Worm (Caenorhabditis elegans) whole organism, L4 larva: Measurements from ENCODE around the gene tbx-32.

Experiments used
- D1046.2 ChIP-seq: fragments of 200-800 bp; sonication (Bioruptor generic); IDR thresholded peaks from 2 replicates; pipeline ENCODE4 v1.3.6; 2022; ENCODE audit warnings: missing genetic modification characterization, missing compliant biosample characterization
- F26F4.8 ChIP-seq: fragments of 200-800 bp; sonication (Bioruptor generic); conservative IDR thresholded peaks from 2 replicates; pipeline ENCODE4 v1.3.6; 2022; ENCODE audit warnings: missing genetic modification characterization, missing compliant biosample characterization
- F49E8.2 ChIP-seq: sonication (generic microtip); optimal IDR thresholded peaks from 2 replicates; lab custom pipeline; 2016; ENCODE audit warnings: missing compliant biosample characterization, mild to moderate bottlenecking, missing genetic modification characterization, borderline replicate concordance
- aha-1 ChIP-seq: fragments of 150-350 bp; peaks from one replicate; lab custom pipeline; 2014; ENCODE audit warnings: missing biosample characterization, missing genetic modification characterization
- aly-2 ChIP-seq: sonication (generic microtip); optimal IDR thresholded peaks from 2 replicates; lab custom pipeline; 2018; ENCODE audit warnings: missing biosample characterization, missing genetic modification characterization
- daf-16 ChIP-seq, 3 experiments: sonication (generic microtip); optimal IDR thresholded peaks; 2 replicates each; lab custom pipeline; 2016 to 2017; ENCODE audit warnings: missing genetic modification characterization in 3 of 3, missing genetic modification reagents in 3 of 3, mild to moderate bottlenecking in 2 of 3, missing compliant biosample characterization in 2 of 3, missing biosample characterization in 1 of 3, moderate library complexity in 1 of 3
- dpl-1 ChIP-seq: fragments of 150-350 bp; optimal IDR thresholded peaks from 2 replicates; lab custom pipeline; 2014; ENCODE audit warnings: missing biosample characterization, missing genetic modification reagents, missing genetic modification characterization
- egl-43 ChIP-seq: fragments of 200-800 bp; sonication (Bioruptor generic); IDR thresholded peaks from 2 replicates; pipeline ENCODE4 v1.3.6; 2022; ENCODE audit warnings: missing genetic modification reagents, missing genetic modification characterization, missing compliant biosample characterization
- gei-8 ChIP-seq: fragments of 200-800 bp; sonication (Bioruptor generic); optimal IDR thresholded peaks from 2 replicates; lab custom pipeline; 2018; ENCODE audit warnings: mild to moderate bottlenecking, missing genetic modification characterization, missing compliant biosample characterization
- hlh-30 ChIP-seq: sonication (generic microtip); optimal IDR thresholded peaks from 2 replicates; lab custom pipeline; 2017; ENCODE audit warnings: antibody characterized with exemption, mild to moderate bottlenecking, missing genetic modification characterization, missing compliant biosample characterization; ENCODE audit not compliant: insufficient read depth
- hmg-1.1 ChIP-seq: fragments of 200-800 bp; sonication (Bioruptor generic); IDR thresholded peaks from 2 replicates; pipeline ENCODE4 v1.3.6; 2022; ENCODE audit warnings: missing genetic modification reagents, missing genetic modification characterization, missing compliant biosample characterization
- lim-7 ChIP-seq: fragments of 200-800 bp; sonication (Bioruptor generic); IDR thresholded peaks from 2 replicates; pipeline ENCODE4 v1.3.6; 2022; ENCODE audit warnings: missing genetic modification characterization, missing compliant biosample characterization
- lin-13 ChIP-seq: fragments of 150-350 bp; optimal IDR thresholded peaks from 2 replicates; lab custom pipeline; 2014; ENCODE audit warnings: missing biosample characterization, missing genetic modification reagents, missing genetic modification characterization
- lin-38 ChIP-seq: fragments of 200-800 bp; sonication (Bioruptor generic); IDR thresholded peaks from 2 replicates; pipeline ENCODE4 v1.3.6; 2022; ENCODE audit warnings: missing genetic modification reagents, missing genetic modification characterization, missing compliant biosample characterization
- lin-39 ChIP-seq: fragments of 150-350 bp; optimal IDR thresholded peaks from 2 replicates; lab custom pipeline; 2014; ENCODE audit warnings: missing biosample characterization, missing genetic modification reagents, missing genetic modification characterization
- mdt-29 ChIP-seq: fragments of 200-800 bp; sonication (Bioruptor generic); IDR thresholded peaks from 2 replicates; pipeline ENCODE4 v1.3.6; 2022; ENCODE audit warnings: missing genetic modification reagents, missing genetic modification characterization, missing compliant biosample characterization
- mes-2 ChIP-seq: sonication (generic microtip); optimal IDR thresholded peaks from 2 replicates; lab custom pipeline; 2016; ENCODE audit warnings: missing genotype, mild to moderate bottlenecking, missing genetic modification characterization, missing compliant biosample characterization; ENCODE audit not compliant: poor library complexity, severe bottlenecking
- mxl-2 ChIP-seq: fragments of 200-800 bp; sonication (Bioruptor generic); conservative IDR thresholded peaks from 2 replicates; pipeline ENCODE4 v1.3.6; 2022; ENCODE audit warnings: missing genetic modification reagents, missing genetic modification characterization, missing compliant biosample characterization
- nhr-10 ChIP-seq: fragments of 150-350 bp; optimal IDR thresholded peaks from 2 replicates; lab custom pipeline; 2014; ENCODE audit warnings: missing biosample characterization, missing genetic modification characterization
- nhr-111 ChIP-seq: fragments of 200-800 bp; sonication (Bioruptor generic); optimal IDR thresholded peaks from 2 replicates; lab custom pipeline; 2018; ENCODE audit warnings: mild to moderate bottlenecking, missing genetic modification characterization, missing compliant biosample characterization
- nhr-41 ChIP-seq: fragments of 200-800 bp; sonication (Bioruptor generic); IDR thresholded peaks from 2 replicates; pipeline ENCODE4 v1.3.6; 2022; ENCODE audit warnings: missing genetic modification reagents, missing genetic modification characterization, missing compliant biosample characterization
- nhr-42 ChIP-seq: fragments of 200-800 bp; sonication (Bioruptor generic); IDR thresholded peaks from 2 replicates; pipeline ENCODE4 v1.3.6; 2022; ENCODE audit warnings: missing genetic modification characterization, missing compliant biosample characterization
- pha-4 ChIP-seq, 2 experiments: fragments of 150-350 bp in 1 of 2; fragments of 200-800 bp in 1 of 2; sonication (Bioruptor generic) in 1 of 2; IDR thresholded peaks in 1 of 2; optimal IDR thresholded peaks in 1 of 2; 2 replicates each; pipeline versions ENCODE4 v1.3.6 to Lab custom; 2014 to 2022; ENCODE audit warnings: missing genetic modification characterization in 2 of 2, missing genetic modification reagents in 2 of 2, missing biosample characterization in 1 of 2, missing compliant biosample characterization in 1 of 2
- saeg-2 ChIP-seq: fragments of 200-800 bp; sonication (Bioruptor generic); IDR thresholded peaks from 2 replicates; pipeline ENCODE4 v1.3.6; 2022; ENCODE audit warnings: missing genetic modification reagents, missing genetic modification characterization, missing compliant biosample characterization
- set-16 ChIP-seq: fragments of 200-800 bp; sonication (Bioruptor generic); IDR thresholded peaks from 2 replicates; pipeline ENCODE4 v1.3.6; 2022; ENCODE audit warnings: missing genetic modification reagents, missing genetic modification characterization, missing compliant biosample characterization
- snpc-4 ChIP-seq: fragments of 150-350 bp; optimal IDR thresholded peaks from 2 replicates; lab custom pipeline; 2014; ENCODE audit warnings: missing biosample characterization, missing genetic modification characterization
- spr-1 ChIP-seq: sonication (generic microtip); optimal IDR thresholded peaks from 2 replicates; lab custom pipeline; 2016; ENCODE audit warnings: mild to moderate bottlenecking, missing genetic modification characterization, missing compliant biosample characterization
- unc-62 ChIP-seq, 3 experiments: fragments of 150-350 bp in 1 of 3; sonication (generic microtip); optimal IDR thresholded peaks in 2 of 3; peaks in 1 of 3; 1 replicate in 1 of 3; 2 replicates in 2 of 3; lab custom pipeline; 2014 to 2017; ENCODE audit warnings: missing biosample characterization in 3 of 3, missing genetic modification characterization in 3 of 3, missing genetic modification reagents in 3 of 3, missing genotype in 1 of 3
- zip-11 ChIP-seq: fragments of 200-800 bp; sonication (Bioruptor generic); IDR thresholded peaks from 2 replicates; pipeline ENCODE4 v1.3.6; 2022; ENCODE audit warnings: missing genetic modification characterization, missing compliant biosample characterization
- zip-2 ChIP-seq: fragments of 150-350 bp; optimal IDR thresholded peaks from 2 replicates; lab custom pipeline; 2014; ENCODE audit warnings: missing biosample characterization, missing genetic modification characterization
- ztf-7 ChIP-seq: fragments of 150-350 bp; optimal IDR thresholded peaks from 2 replicates; lab custom pipeline; 2014; ENCODE audit warnings: missing biosample characterization, missing genetic modification characterization

Gene tbx-32

ce11 chrX:1629746-1630145 is 25.6 kb upstream of the tbx-32 start:
- no peak for TF ChIP-seq spr-1 (tag; lab: Kevin White, UChicago)
- TF ChIP-seq mes-2: no peak
- TF ChIP-seq hmg-1.1 (GFP tag; lab: Robert Waterston, UW): no peak
- TF ChIP-seq lin-38 (GFP tag; lab: Robert Waterston, UW): no peak
- TF ChIP-seq nhr-111 (GFP tag; lab: Kevin White, UChicago): no peak
- no peak for TF ChIP-seq nhr-10
- TF ChIP-seq dpl-1 (GFP tag; lab: Kevin White, UChicago): no peak
- no peak for TF ChIP-seq zip-11
- no peak for TF ChIP-seq aly-2 (tag; lab: Kevin White, UChicago)
- no peak for TF ChIP-seq saeg-2 (GFP tag; lab: Robert Waterston, UW)
- TF ChIP-seq zip-2 (tag; lab: Kevin White, UChicago): no peak
- TF ChIP-seq egl-43 (GFP tag; lab: Robert Waterston, UW): no peak
- no peak for TF ChIP-seq pha-4 (GFP tag; IDR thresholded peaks at IDR 0.05; lab: Robert Waterston, UW)
- no peak for TF ChIP-seq pha-4 (tag; optimal IDR thresholded peaks at IDR 0.05; lab: Kevin White, UChicago)
- no peak for TF ChIP-seq mxl-2 (GFP tag; lab: Robert Waterston, UW)
- no peak for TF ChIP-seq lin-39
- no peak for TF ChIP-seq mdt-29 (GFP tag; lab: Robert Waterston, UW)
- no peak for TF ChIP-seq D1046.2 (GFP tag; lab: Robert Waterston, UW)
- TF ChIP-seq gei-8 (GFP tag; lab: Kevin White, UChicago): no peak
- TF ChIP-seq F49E8.2 (tag; lab: Kevin White, UChicago): no peak
- no peak for TF ChIP-seq F26F4.8

ce11 chrX:1630881-1631516 is 24.3 kb upstream of the tbx-32 start, which contains the start of gene ZK380.2:
Gene ZK380.2, plus strand, starts transcription at chrX:1631466.
- no peak for TF ChIP-seq hlh-30
- TF ChIP-seq aha-1 (tag; lab: Kevin White, UChicago): peak; percentile 67
- TF ChIP-seq nhr-42 (GFP tag; lab: Robert Waterston, UW): no peak
- TF ChIP-seq egl-43 (GFP tag; lab: Robert Waterston, UW): peak; percentile 65; the same call in 1 of the 2 replicates
- peak; percentile 49 for TF ChIP-seq set-16 (GFP tag; lab: Robert Waterston, UW)

DNA sequence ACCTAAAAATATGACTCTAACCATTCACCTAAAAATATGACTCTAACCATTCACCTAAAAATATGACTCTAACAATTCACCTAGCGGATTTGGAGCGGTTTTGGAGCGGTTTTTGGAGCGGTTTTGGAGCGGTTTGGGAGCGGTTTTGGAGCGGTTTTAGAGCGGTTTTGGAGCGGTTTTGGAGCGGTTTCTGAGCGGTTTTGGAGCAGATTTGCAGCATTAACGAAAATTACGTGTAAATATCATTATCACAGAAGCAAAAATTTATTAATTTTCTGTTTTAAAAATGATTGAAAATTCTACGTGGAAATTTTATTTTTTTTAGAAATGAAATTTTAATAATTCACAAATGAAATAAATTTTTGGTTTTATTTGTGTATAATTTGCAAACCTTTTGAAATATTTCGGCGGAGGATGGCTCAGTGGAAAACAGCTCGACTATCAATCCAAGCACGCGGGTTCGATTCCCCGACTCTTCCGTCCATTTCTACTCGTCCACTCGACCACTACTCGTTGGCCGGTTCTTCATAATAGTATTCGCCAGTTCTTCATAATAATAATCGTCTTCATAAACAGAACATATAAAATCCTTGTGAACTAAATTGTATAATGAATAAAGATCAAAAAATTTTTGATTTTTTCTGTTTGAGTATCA is 11.7 kb upstream of the tbx-32 start:
- TF ChIP-seq ztf-7 (tag; lab: Kevin White, UChicago) (no peak), F49E8.2 (tag; lab: Kevin White, UChicago) (peak; percentile 12), daf-16 (GFP tag; optimal IDR thresholded peaks at IDR 0.05; lab: Kevin White, UChicago) (no peak), daf-16 (tag; optimal IDR thresholded peaks at IDR 0.05; lab: Kevin White, UChicago) (peak; percentile 14), lin-13 (GFP tag; lab: Kevin White, UChicago) (peak; percentile 1), unc-62 (GFP tag; optimal IDR thresholded peaks at IDR 0.05 in 1 of 2; lab: Kevin White, UChicago) (peak in 1 of 2 experiments; percentile 98), unc-62 (tag; optimal IDR thresholded peaks at IDR 0.05; lab: Kevin White, UChicago) (no peak), lim-7 (GFP tag; lab: Robert Waterston, UW) (no peak), nhr-41 (GFP tag; lab: Robert Waterston, UW) (no peak)

- TF ChIP-seq unc-62 (GFP tag; optimal IDR thresholded peaks at IDR 0.05 in 1 of 2; lab: Kevin White, UChicago): peak in 1 of 2 experiments; percentile 92
- TF ChIP-seq unc-62 (tag; optimal IDR thresholded peaks at IDR 0.05; lab: Kevin White, UChicago): no peak
- no peak for TF ChIP-seq snpc-4 (tag; lab: Kevin White, UChicago)
- TF ChIP-seq, all 104 proteins: peak for 1
Observed at ce11 chrX:1651668-1652067, 3.6 kb upstream of the tbx-32 start, which contains the start of gene ZK380.4. Gene ZK380.4, minus strand, starts transcription at chrX:1651994.
